Worm (Caenorhabditis elegans): ENCODE data around the gene F13E9.15.

- no peak for TF ChIP-seq lin-15B (tag; optimal IDR thresholded peaks at IDR 0.05)
- no peak for TF ChIP-seq nhr-11 (tag; optimal IDR thresholded peaks at IDR 0.05)
- TF ChIP-seq elt-1 (tag; optimal IDR thresholded peaks at IDR 0.05): no peak
Measured at ce11 chrIV:10909206-10909605, 19.5 kb upstream of the F13E9.15 start, which contains the start of gene ZK596.2.
